Fruit fly (Drosophila melanogaster): Measurements from ENCODE around the gene rsh.

rsh gene

DNA sequence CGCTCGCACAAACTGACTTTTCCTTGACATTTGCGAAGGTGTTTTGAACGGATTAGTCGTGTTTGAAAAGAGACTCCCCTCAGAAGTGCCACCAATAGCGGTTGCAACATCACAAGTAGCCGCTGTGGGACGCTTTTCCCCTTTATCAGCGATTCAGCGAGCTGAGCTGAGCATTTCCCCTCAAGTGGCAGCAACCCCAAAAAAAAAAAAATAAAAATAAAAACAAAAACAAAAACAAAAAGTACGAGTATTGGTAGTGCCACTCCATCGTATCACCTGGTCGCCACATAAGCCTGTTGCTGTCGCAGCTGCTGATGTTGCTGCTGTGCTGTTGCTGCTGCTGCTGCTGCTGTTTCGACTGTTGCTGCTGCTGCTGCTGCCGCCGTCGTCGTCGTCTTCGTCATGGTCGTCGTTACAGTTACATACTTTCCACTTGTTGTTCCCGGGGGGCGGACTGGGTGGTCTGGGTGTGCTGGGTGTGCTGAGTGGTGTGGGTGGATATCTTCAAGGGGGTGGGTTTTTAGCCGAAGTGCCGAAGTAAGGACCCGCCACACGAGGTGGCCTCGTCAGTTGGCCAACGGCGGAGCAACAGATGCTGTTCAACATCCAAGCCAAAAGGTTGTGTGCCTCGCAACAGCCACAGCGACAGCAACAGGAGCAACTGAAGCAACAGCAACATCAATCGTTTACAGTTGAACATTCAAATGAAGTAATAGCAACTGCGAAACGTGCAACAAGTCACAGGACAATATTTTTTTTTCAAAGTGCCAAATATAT is at the start of gene rsh:
rsh (plus strand) TSS at position 591 of the 777 bp plus-strand sequence.
- TF ChIP-seq Hnf4 (GFP tag; optimal IDR thresholded peaks at IDR 0.05) (no peak), OdsH (GFP tag; optimal IDR thresholded peaks at IDR 0.05) (no peak), psq (GFP tag; optimal IDR thresholded peaks at IDR 0.05) (no peak), dsf (GFP tag; optimal IDR thresholded peaks at IDR 0.05; ENCODE audit: borderline replicate concordance) (no peak), Dfd (GFP tag; optimal IDR thresholded peaks at IDR 0.05) (peak; percentile 67), Hr78 (GFP tag; optimal IDR thresholded peaks at IDR 0.05) (no peak)

DNA sequence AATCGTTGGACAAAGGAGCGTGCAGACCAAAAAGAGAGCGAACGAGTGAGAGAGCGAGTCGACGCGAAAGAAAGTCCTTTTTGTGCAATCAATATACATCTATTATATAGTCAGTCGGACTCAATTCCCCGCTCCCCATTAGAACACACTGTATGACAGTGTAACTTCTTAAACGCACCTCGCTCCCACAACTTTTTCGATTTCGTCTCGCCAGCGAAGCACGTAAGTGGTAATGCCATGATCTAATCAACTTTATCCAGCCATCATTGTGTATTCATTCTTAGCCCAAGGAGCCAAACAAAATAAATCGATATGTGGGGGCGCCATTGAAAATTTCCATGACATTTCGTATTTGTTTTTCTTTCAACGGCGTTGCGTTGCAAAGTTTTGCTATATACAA is 49.4 kb upstream of the rsh start:
- TF ChIP-seq ey (GFP tag; optimal IDR thresholded peaks at IDR 0.05) (no peak), Dfd (GFP tag; optimal IDR thresholded peaks at IDR 0.05) (no peak), Abd-B (GFP tag; optimal IDR thresholded peaks at IDR 0.05) (no peak), Rel (GFP tag; optimal IDR thresholded peaks at IDR 0.05) (no peak), Rel (tag; optimal IDR thresholded peaks at IDR 0.05) (no peak), sv (GFP tag; optimal IDR thresholded peaks at IDR 0.05) (no peak), dl (GFP tag; optimal IDR thresholded peaks at IDR 0.05; ENCODE audit: insufficient read depth in 1 of 2, partially characterized antibody in 2 of 2) (no peak), usp (GFP tag; optimal IDR thresholded peaks at IDR 0.05) (no peak), N (GFP tag; optimal IDR thresholded peaks at IDR 0.05) (no peak), fru (GFP tag; optimal IDR thresholded peaks at IDR 0.05) (no peak), h (GFP tag; optimal IDR thresholded peaks at IDR 0.05) (no peak), Hr83 (GFP tag; optimal IDR thresholded peaks at IDR 0.05; ENCODE audit: poor library complexity, severe bottlenecking) (no peak), rgr (GFP tag; optimal IDR thresholded peaks at IDR 0.05) (no peak), CrebA (GFP tag; optimal IDR thresholded peaks at IDR 0.05; ENCODE audit: borderline replicate concordance) (no peak), CG9705 (GFP tag; optimal IDR thresholded peaks at IDR 0.05) (no peak), OdsH (GFP tag; optimal IDR thresholded peaks at IDR 0.05) (no peak)

DNA sequence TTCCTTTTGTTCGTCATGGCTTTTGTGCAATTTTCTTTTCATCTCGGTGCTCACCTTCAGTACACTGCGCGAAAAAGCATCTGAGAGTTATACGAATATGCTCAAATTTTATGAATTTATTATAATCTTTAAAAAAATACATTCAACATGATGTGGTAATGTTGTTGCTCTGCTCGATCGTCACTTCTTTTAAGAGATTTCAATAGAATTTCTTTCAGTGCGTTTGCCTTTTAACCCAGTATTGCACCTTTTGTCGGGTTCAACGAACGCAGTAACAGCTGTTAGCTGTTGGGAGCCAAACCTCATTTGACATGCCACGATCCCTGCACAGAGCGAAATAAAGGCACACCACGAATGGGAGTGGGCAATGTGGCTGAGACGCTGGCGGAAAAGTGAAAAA is 48.5 kb upstream of the rsh start:
- peak; percentile 31 for TF ChIP-seq HLH106 (tag; optimal IDR thresholded peaks at IDR 0.05)
- TF ChIP-seq usp (GFP tag; optimal IDR thresholded peaks at IDR 0.05) = no peak
- no peak for TF ChIP-seq sv (GFP tag; optimal IDR thresholded peaks at IDR 0.05)
- no peak for TF ChIP-seq rgr (GFP tag; optimal IDR thresholded peaks at IDR 0.05)
- TF ChIP-seq Rel (GFP tag; optimal IDR thresholded peaks at IDR 0.05) = no peak
- TF ChIP-seq Rel (tag; optimal IDR thresholded peaks at IDR 0.05) = no peak
- TF ChIP-seq CG32264 (GFP tag; optimal IDR thresholded peaks at IDR 0.05) = no peak
- TF ChIP-seq foxo (GFP tag; optimal IDR thresholded peaks at IDR 0.05) = peak in 1 of 2 experiments; percentile 20
- TF ChIP-seq Jra (GFP tag; optimal IDR thresholded peaks at IDR 0.05) = no peak
- TF ChIP-seq psq (GFP tag; optimal IDR thresholded peaks at IDR 0.05) = peak; percentile 9
- TF ChIP-seq GATAd (GFP tag; optimal IDR thresholded peaks at IDR 0.05) = no peak
- TF ChIP-seq h (GFP tag; optimal IDR thresholded peaks at IDR 0.05) = peak; percentile 2
- TF ChIP-seq Hnf4 (GFP tag; optimal IDR thresholded peaks at IDR 0.05) = no peak

DNA sequence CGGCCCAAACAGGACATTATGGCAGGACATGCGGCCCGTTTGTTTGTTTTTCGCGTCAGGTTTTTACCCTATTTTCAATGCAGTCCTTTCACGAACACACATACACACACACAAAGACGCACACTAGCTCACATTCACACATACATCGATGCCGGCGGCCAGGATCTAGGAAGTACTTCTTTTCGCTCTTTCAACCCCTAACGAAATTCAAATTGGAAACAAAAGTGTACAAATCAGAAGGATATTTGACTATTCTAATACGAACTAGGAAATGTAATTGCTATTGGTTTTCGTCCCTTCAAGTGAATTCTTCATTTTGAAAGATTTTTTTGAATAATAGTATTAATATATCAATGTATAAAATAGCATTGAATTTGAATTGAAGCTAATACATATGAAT is 48.0 kb upstream of the rsh start:
- TF ChIP-seq sage (GFP tag; optimal IDR thresholded peaks at IDR 0.05) = no peak
- TF ChIP-seq pan (optimal IDR thresholded peaks at IDR 0.05) = no peak
- TF ChIP-seq psq (GFP tag; optimal IDR thresholded peaks at IDR 0.05) = no peak
- TF ChIP-seq jim (GFP tag; optimal IDR thresholded peaks at IDR 0.05) = no peak
- TF ChIP-seq Myc (optimal IDR thresholded peaks at IDR 0.05) = no peak

DNA sequence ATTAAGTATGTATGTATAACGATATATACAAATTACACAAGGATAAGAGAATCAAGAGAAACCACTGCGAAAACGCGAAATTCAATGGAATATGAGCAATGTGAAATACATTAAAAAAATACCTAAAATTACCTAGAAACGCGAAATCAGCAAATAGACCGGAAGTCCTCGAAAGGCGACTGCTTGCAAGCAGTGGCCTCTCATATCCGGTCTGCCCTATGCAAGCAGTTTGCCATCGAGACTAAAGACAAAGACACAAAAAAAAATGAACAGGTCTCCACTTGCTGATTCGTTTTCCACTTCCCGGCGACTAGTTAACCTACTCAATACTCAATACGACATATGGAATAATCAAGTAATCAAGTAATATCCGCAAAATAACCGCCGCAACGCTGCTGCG is 40.7 kb upstream of the rsh start:
- TF ChIP-seq woc (GFP tag; optimal IDR thresholded peaks at IDR 0.05) (no peak), GATAd (GFP tag; optimal IDR thresholded peaks at IDR 0.05) (no peak), Abd-B (GFP tag; optimal IDR thresholded peaks at IDR 0.05) (no peak), CG9705 (GFP tag; optimal IDR thresholded peaks at IDR 0.05) (no peak), CrebA (GFP tag; optimal IDR thresholded peaks at IDR 0.05; ENCODE audit: borderline replicate concordance) (no peak), usp (GFP tag; optimal IDR thresholded peaks at IDR 0.05) (no peak), OdsH (GFP tag; optimal IDR thresholded peaks at IDR 0.05) (no peak), sage (GFP tag; optimal IDR thresholded peaks at IDR 0.05) (no peak), Myc (optimal IDR thresholded peaks at IDR 0.05) (no peak), dsf (GFP tag; optimal IDR thresholded peaks at IDR 0.05; ENCODE audit: borderline replicate concordance) (no peak), Hnf4 (GFP tag; optimal IDR thresholded peaks at IDR 0.05) (no peak), Dif (GFP tag; optimal IDR thresholded peaks at IDR 0.05; ENCODE audit: partially characterized antibody) (no peak), h (GFP tag; optimal IDR thresholded peaks at IDR 0.05) (no peak), psq (GFP tag; optimal IDR thresholded peaks at IDR 0.05) (no peak), brk (GFP tag; optimal IDR thresholded peaks at IDR 0.05) (no peak)
